Worm (Caenorhabditis elegans) whole organism, L1 larva: ENCODE data around the gene F28H7.3.

ENCODE experiments used
- blmp-1 ChIP-seq: fragments of 150-350 bp; optimal IDR thresholded peaks from 2 replicates; lab custom pipeline; 2014; ENCODE audit warnings: missing biosample characterization, missing genetic modification characterization
- nhr-237 ChIP-seq: fragments of 150-350 bp; optimal IDR thresholded peaks from 2 replicates; lab custom pipeline; 2014; ENCODE audit warnings: missing biosample characterization, missing genetic modification characterization

DNA sequence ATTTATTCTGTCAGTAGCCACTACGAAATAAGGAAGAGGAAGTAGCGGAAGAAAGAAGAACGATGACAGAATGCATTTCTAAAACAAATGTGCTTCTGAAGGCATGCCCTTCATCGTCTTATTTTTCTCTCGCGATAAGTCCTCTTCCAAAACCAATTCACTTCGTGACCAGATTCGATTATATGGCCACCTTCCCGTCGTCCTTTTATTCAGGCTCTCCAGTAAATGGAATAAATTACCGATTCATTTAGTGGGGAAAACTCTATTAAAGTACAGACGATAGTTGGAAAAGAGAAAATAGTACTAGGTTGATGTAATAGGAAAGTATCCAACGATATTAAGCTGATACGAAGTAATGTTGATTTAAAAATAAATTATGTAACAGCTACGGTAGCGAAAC, 29.3 kb downstream of the F28H7.3 start:
- no peak for TF ChIP-seq nhr-237 (tag; lab: Kevin White, UChicago)
- no peak for TF ChIP-seq blmp-1 (tag; lab: Kevin White, UChicago)
